Worm (Caenorhabditis elegans) whole organism, early embryonic: Measurements from ENCODE around the gene str-25.

Experiments
- B0310.2 ChIP-seq: sonication (generic microtip); optimal IDR thresholded peaks from 2 replicates; lab custom pipeline; 2016; ENCODE audit warnings: mild to moderate bottlenecking, missing genetic modification characterization, missing compliant biosample characterization
- F13C5.2 ChIP-seq: sonication (generic microtip); optimal IDR thresholded peaks from 2 replicates; lab custom pipeline; 2017; ENCODE audit warnings: mild to moderate bottlenecking, missing genetic modification characterization, inconsistent platforms, missing compliant biosample characterization
- aly-1 ChIP-seq: sonication (generic microtip); optimal IDR thresholded peaks from 2 replicates; lab custom pipeline; 2016; ENCODE audit warnings: missing genetic modification characterization, missing compliant biosample characterization
- ama-1 ChIP-seq: fragments of 150-350 bp; optimal IDR thresholded peaks from 2 replicates; lab custom pipeline; 2014
- ceh-13 ChIP-seq: fragments of 200-800 bp; sonication (Bioruptor generic); optimal IDR thresholded peaks from 2 replicates; lab custom pipeline; 2018; ENCODE audit warnings: mild to moderate bottlenecking, missing genetic modification characterization, missing compliant biosample characterization
- ceh-36 ChIP-seq: sonication (generic microtip); optimal IDR thresholded peaks from 2 replicates; lab custom pipeline; 2016; ENCODE audit warnings: missing genetic modification characterization, inconsistent platforms, missing compliant biosample characterization
- flt-1 ChIP-seq: fragments of 200-800 bp; sonication (Bioruptor generic); IDR thresholded peaks from 2 replicates; pipeline ENCODE4 v1.3.6; 2022; ENCODE audit warnings: missing genetic modification characterization, missing compliant biosample characterization
- hmbx-1 ChIP-seq: sonication (generic microtip); optimal IDR thresholded peaks from 2 replicates; lab custom pipeline; 2016; ENCODE audit warnings: mild to moderate bottlenecking, missing genetic modification characterization, missing compliant biosample characterization
- hmg-4 ChIP-seq: fragments of 200-800 bp; sonication (Bioruptor generic); optimal IDR thresholded peaks from 2 replicates; lab custom pipeline; 2018; ENCODE audit warnings: mild to moderate bottlenecking, missing genetic modification characterization, missing compliant biosample characterization
- hnd-1 ChIP-seq: sonication (generic microtip); optimal IDR thresholded peaks from 2 replicates; lab custom pipeline; 2016; ENCODE audit warnings: missing genetic modification characterization, missing compliant biosample characterization
- pes-1 ChIP-seq: fragments of 200-800 bp; sonication (Bioruptor generic); IDR thresholded peaks from 2 replicates; pipeline ENCODE4 v1.3.6; 2022; ENCODE audit warnings: missing genetic modification reagents, missing genetic modification characterization, missing compliant biosample characterization
- scrt-1 ChIP-seq: fragments of 200-800 bp; sonication (Bioruptor generic); IDR thresholded peaks from 2 replicates; pipeline ENCODE4 v1.3.6; 2022; ENCODE audit warnings: missing genetic modification characterization, missing compliant biosample characterization
- sea-1 ChIP-seq: fragments of 200-800 bp; sonication (Bioruptor generic); conservative IDR thresholded peaks from 2 replicates; pipeline ENCODE4 v1.3.6; 2022; ENCODE audit warnings: missing genetic modification characterization, missing compliant biosample characterization
- tbx-11 ChIP-seq: fragments of 200-800 bp; sonication (Bioruptor generic); IDR thresholded peaks from 2 replicates; pipeline ENCODE4 v1.3.6; 2022; ENCODE audit warnings: missing genetic modification characterization, missing compliant biosample characterization
- tbx-37 ChIP-seq: fragments of 200-800 bp; sonication (Bioruptor generic); conservative IDR thresholded peaks from 2 replicates; pipeline ENCODE4 v1.3.6; 2022; ENCODE audit warnings: missing genetic modification reagents, missing genetic modification characterization, missing compliant biosample characterization
- tra-4 ChIP-seq: sonication (generic microtip); optimal IDR thresholded peaks from 2 replicates; lab custom pipeline; 2017; ENCODE audit warnings: missing genetic modification characterization, missing compliant biosample characterization

The str-25 gene

DNA sequence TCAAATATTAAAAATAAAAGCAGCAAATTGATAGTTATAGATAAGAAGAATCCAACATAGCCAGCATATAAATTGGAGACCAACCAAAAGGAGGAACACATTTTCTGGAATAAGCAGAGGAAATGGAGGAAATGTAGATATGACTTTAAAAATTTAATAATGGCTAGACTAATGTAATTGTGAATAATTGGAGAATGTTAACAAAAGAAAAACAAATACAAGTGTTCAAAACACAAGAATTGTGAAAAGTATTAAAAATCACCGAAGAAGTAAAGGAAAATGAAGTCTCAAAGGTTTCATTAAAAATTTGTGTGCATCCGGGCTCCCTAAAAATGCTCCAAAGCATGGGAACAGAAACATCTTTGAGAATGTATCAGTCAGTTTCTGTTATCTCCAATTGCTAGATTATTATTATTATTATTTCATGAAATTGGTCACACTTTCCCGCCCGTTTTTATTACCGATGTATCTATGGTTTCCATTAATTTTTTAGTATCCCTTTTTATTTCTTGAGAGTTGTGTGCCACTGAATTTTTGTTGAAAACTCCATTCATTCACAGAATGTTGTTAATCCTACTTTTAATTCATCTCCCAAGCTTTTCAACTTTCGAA, 46.7 kb downstream of the str-25 start, which contains the start of the genes str-109 and F10A3.11:
Gene str-109 (minus strand): TSS at position 101 of the 612 bp plus-strand sequence.
Gene F10A3.11 (plus strand): TSS at position 562 of the 612 bp plus-strand sequence.
- TF ChIP-seq ceh-36 (tag; lab: Kevin White, UChicago), result no peak
- no peak for TF ChIP-seq tbx-11

ce11 chrV:16163719-16164118, 48.2 kb downstream of the str-25 start, which contains the start of gene F10A3.12:
F10A3.12 (plus strand) TSS chrV:16164019.
- TF ChIP-seq ceh-13, result no peak
- no peak for TF ChIP-seq hmg-4
- TF ChIP-seq aly-1 (tag; lab: Kevin White, UChicago), result no peak
- no peak for TF ChIP-seq F13C5.2
- no peak for TF ChIP-seq ceh-36 (tag; lab: Kevin White, UChicago)
- TF ChIP-seq ama-1, result no peak
- no peak for TF ChIP-seq hmbx-1 (tag; lab: Kevin White, UChicago)
- TF ChIP-seq sea-1, result no peak
- TF ChIP-seq tbx-37 (GFP tag; lab: Robert Waterston, UW), result no peak
- TF ChIP-seq flt-1 (GFP tag; lab: Robert Waterston, UW), result no peak
- no peak for TF ChIP-seq scrt-1 (GFP tag; lab: Robert Waterston, UW)
- TF ChIP-seq pes-1 (GFP tag; lab: Robert Waterston, UW), result no peak
- no peak for TF ChIP-seq tra-4 (tag; lab: Kevin White, UChicago)
- no peak for TF ChIP-seq hnd-1 (tag; lab: Kevin White, UChicago)
- no peak for TF ChIP-seq B0310.2 (tag; lab: Kevin White, UChicago)

DNA sequence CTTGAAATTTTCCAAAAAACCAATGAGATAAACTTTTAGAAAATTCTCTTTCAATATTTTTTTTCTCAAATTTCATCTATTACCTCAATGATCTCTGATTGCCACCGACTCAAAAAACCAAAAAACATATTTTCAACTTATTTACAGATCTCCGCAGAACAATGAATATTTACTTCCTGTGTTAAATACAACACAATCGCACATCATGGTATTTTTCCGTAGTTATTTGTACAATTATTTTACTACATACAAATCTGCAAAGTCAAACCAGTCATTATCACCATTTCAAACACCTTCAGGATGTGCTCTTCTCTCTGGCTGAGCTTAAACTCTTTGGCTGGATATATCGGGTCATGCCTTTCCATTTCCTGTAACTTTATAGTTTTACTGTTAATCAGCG, 50.5 kb downstream of the str-25 start, which contains the start of gene str-108:
Gene str-108 (plus strand): TSS at position 301 of the 400 bp plus-strand sequence.
- TF ChIP-seq aly-1 (tag; lab: Kevin White, UChicago), result no peak
- TF ChIP-seq B0310.2 (tag; lab: Kevin White, UChicago), result no peak
- no peak for TF ChIP-seq hmg-4
- no peak for TF ChIP-seq tbx-37 (GFP tag; lab: Robert Waterston, UW)
- TF ChIP-seq F13C5.2, result no peak
